Worm (Caenorhabditis elegans): ENCODE data around the gene W02F12.8.

W02F12.8 gene

ce11 chrV:6655174-6655573, 39.4 kb downstream of the W02F12.8 start, which contains the start of gene syx-18:
Gene syx-18, minus strand, starts transcription at chrV:6655449.
- TF ChIP-seq ama-1 (optimal IDR thresholded peaks at IDR 0.05) (peak; percentile 62), skn-1 (tag; optimal IDR thresholded peaks at IDR 0.05) (no peak), egl-27 (tag; optimal IDR thresholded peaks at IDR 0.05) (no peak)

DNA sequence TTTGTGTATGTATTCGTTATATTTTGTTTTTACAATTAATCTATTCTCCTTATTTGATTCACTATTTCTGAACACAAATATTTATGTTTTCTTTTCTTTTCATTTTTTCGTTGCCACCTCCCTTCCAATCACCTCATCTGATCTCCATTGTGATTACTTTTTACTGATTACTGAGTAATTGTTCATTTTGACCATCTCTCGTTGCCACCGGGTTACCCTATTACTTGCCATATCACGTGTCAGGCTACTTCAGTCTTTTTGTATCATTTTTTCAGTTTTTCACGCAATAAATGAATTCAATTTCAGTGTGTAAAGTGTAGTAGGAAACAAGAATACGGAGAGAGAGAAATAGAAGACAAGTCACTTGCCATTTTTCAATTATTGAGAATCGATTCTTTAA, 42.5 kb downstream of the W02F12.8 start, which contains the start of gene T10H9.8:
TSS of gene T10H9.8 (plus strand) at position 301 of the 400 bp plus-strand sequence.
- no peak for TF ChIP-seq nfya-1 (tag; optimal IDR thresholded peaks at IDR 0.05; ENCODE audit: insufficient read depth)
- no peak for TF ChIP-seq nhr-12 (tag; optimal IDR thresholded peaks at IDR 0.05)
- no peak for TF ChIP-seq tbx-2 (tag; optimal IDR thresholded peaks at IDR 0.05)
- no peak for TF ChIP-seq ceh-82 (tag; optimal IDR thresholded peaks at IDR 0.05)
- no peak for TF ChIP-seq nhr-43 (tag; optimal IDR thresholded peaks at IDR 0.05; ENCODE audit: poor library complexity, severe bottlenecking)
- TF ChIP-seq ztf-4 (tag; optimal IDR thresholded peaks at IDR 0.05), result no peak
- TF ChIP-seq nhr-237 (tag; optimal IDR thresholded peaks at IDR 0.05), result no peak
- TF ChIP-seq ama-1 (optimal IDR thresholded peaks at IDR 0.05), result no peak
- no peak for TF ChIP-seq elt-2 (tag; optimal IDR thresholded peaks at IDR 0.05)
- no peak for TF ChIP-seq nhr-77 (tag; optimal IDR thresholded peaks at IDR 0.05)
- TF ChIP-seq egl-27 (tag; optimal IDR thresholded peaks at IDR 0.05), result no peak

DNA sequence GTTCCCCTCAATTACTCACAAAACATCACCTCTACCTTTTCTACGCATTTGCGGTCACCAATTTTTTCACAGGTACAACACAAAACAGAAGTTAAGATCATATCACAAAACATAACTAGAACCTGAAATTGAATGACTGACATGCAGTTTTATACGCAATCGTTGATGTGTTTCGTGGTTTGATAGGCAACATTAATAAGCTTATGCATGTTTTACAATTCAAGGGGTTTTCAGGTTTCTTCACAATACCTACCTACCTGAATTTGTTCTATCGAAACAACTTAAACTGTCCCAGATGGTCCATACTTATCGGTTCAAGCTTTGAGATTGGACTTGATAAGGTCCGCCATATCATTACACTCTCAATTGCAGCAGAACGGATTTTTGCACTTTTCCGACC, 44.1 kb downstream of the W02F12.8 start:
- TF ChIP-seq sea-2 (GFP tag; optimal IDR thresholded peaks at IDR 0.05), result no peak
- no peak for TF ChIP-seq elt-2 (tag; optimal IDR thresholded peaks at IDR 0.05)
- no peak for TF ChIP-seq ztf-4 (tag; optimal IDR thresholded peaks at IDR 0.05)
- TF ChIP-seq ztf-11 (tag; optimal IDR thresholded peaks at IDR 0.05), result no peak
- TF ChIP-seq nhr-43 (tag; optimal IDR thresholded peaks at IDR 0.05; ENCODE audit: poor library complexity, severe bottlenecking), result no peak
- no peak for TF ChIP-seq R02D3.7 (tag; optimal IDR thresholded peaks at IDR 0.05)
- no peak for TF ChIP-seq nhr-237 (tag; optimal IDR thresholded peaks at IDR 0.05)
- no peak for TF ChIP-seq ceh-9 (tag; optimal IDR thresholded peaks at IDR 0.05)
- TF ChIP-seq nhr-67 (tag; optimal IDR thresholded peaks at IDR 0.05), result no peak
- TF ChIP-seq nhr-11 (tag; optimal IDR thresholded peaks at IDR 0.05), result no peak
- TF ChIP-seq nhr-28 (tag; optimal IDR thresholded peaks at IDR 0.05), result no peak
- no peak for TF ChIP-seq lsy-12 (tag; optimal IDR thresholded peaks at IDR 0.05)
- no peak for TF ChIP-seq eor-1 (tag; optimal IDR thresholded peaks at IDR 0.05)
- TF ChIP-seq aly-2 (tag; optimal IDR thresholded peaks at IDR 0.05), result no peak
- TF ChIP-seq fkh-10 (GFP tag; optimal IDR thresholded peaks at IDR 0.05), result no peak

- TF ChIP-seq unc-62 (GFP tag; optimal IDR thresholded peaks at IDR 0.05), result no peak
- TF ChIP-seq ztf-4 (tag; optimal IDR thresholded peaks at IDR 0.05), result no peak
- TF ChIP-seq unc-39 (tag; optimal IDR thresholded peaks at IDR 0.05), result no peak
- TF ChIP-seq elt-3 (tag; optimal IDR thresholded peaks at IDR 0.05), result no peak
- TF ChIP-seq ceh-28 (tag; optimal IDR thresholded peaks at IDR 0.05), result no peak
- TF ChIP-seq aly-2 (tag; optimal IDR thresholded peaks at IDR 0.05), result no peak
- TF ChIP-seq ztf-11 (tag; optimal IDR thresholded peaks at IDR 0.05), result no peak
- TF ChIP-seq ceh-16 (tag; optimal IDR thresholded peaks at IDR 0.05), result no peak
- TF ChIP-seq fkh-2 (tag; optimal IDR thresholded peaks at IDR 0.05), result no peak
Measured at ce11 chrV:6649317-6649716, 45.3 kb downstream of the W02F12.8 start, which contains the start of gene T10H9.1. Gene T10H9.1, plus strand, starts transcription at chrV:6649617.

DNA sequence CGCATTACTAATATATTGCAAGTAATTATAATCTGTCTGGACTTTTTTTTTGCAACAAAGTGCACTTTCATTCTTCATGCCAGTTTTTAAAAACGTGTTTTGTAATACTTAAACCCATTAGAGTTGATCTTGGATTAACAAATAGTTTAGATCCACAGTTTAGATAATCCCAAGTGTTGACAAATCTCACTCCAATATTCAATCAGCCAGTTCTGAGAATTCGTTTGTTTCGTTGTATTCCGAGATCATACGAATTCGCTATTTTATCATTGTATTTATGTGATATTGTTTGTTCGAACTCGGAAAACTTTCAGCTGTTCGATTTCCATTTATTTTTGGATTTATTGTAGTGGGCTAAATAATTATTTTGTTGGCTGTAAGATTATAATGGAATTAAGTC, 48.8 kb downstream of the W02F12.8 start:
- no peak for TF ChIP-seq ama-1 (optimal IDR thresholded peaks at IDR 0.05)
- TF ChIP-seq nhr-67 (tag; optimal IDR thresholded peaks at IDR 0.05), result no peak
- no peak for TF ChIP-seq nhr-237 (tag; optimal IDR thresholded peaks at IDR 0.05)
- no peak for TF ChIP-seq fkh-10 (GFP tag; optimal IDR thresholded peaks at IDR 0.05)
- TF ChIP-seq daf-12 (tag; optimal IDR thresholded peaks at IDR 0.05), result no peak
- TF ChIP-seq ceh-16 (tag; optimal IDR thresholded peaks at IDR 0.05), result no peak
- TF ChIP-seq zag-1 (tag; optimal IDR thresholded peaks at IDR 0.05), result no peak
- no peak for TF ChIP-seq lsy-12 (tag; optimal IDR thresholded peaks at IDR 0.05)
- TF ChIP-seq nhr-12 (tag; optimal IDR thresholded peaks at IDR 0.05), result no peak
- TF ChIP-seq mdl-1 (tag; optimal IDR thresholded peaks at IDR 0.05), result no peak
- TF ChIP-seq fos-1 (tag; optimal IDR thresholded peaks at IDR 0.05), result no peak
- TF ChIP-seq nhr-23 (tag; optimal IDR thresholded peaks at IDR 0.05), result no peak
- TF ChIP-seq aly-2 (tag; optimal IDR thresholded peaks at IDR 0.05), result no peak
- TF ChIP-seq elt-3 (tag; optimal IDR thresholded peaks at IDR 0.05), result no peak
- no peak for TF ChIP-seq nhr-25 (tag; optimal IDR thresholded peaks at IDR 0.05)
